Fruit fly (Drosophila melanogaster): Measurements from ENCODE around the gene Atg8a.

The Atg8a gene

dm6 chrX:10762959-10763883 lies 4.9 kb downstream of the Atg8a start:
- TF ChIP-seq noc (tag; optimal IDR thresholded peaks at IDR 0.05): peak; percentile 36

dm6 chrX:10762569-10762958 lies 5.6 kb downstream of the Atg8a start:
- no peak for TF ChIP-seq noc (tag; optimal IDR thresholded peaks at IDR 0.05)

DNA sequence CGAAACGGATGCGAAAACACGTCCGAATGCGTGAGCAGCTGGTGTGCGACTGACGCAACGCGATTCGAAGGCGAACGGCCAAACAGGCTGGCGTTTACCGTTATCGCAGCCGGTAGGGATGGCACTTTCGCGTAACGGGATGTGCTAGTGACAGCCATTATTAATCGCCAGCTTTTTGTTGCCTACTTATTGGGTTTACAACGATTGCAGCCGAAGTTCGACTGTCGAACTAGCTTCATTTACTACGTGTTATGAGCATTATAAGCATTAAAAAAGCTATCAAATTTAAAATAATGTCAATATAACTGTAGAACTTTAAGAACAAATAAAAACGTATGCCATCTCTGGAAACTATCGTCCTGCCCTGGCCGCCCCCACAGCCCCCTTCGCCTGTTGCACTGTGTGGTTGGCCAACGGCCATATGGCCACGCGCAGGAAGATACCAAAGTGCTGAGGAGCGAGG lies 10.5 kb downstream of the Atg8a start, which contains the start of gene Rph:
Gene Rph, minus strand, starts transcription at position 51 of the 463 bp plus-strand sequence.
- no peak for TF ChIP-seq noc (tag; optimal IDR thresholded peaks at IDR 0.05)

DNA sequence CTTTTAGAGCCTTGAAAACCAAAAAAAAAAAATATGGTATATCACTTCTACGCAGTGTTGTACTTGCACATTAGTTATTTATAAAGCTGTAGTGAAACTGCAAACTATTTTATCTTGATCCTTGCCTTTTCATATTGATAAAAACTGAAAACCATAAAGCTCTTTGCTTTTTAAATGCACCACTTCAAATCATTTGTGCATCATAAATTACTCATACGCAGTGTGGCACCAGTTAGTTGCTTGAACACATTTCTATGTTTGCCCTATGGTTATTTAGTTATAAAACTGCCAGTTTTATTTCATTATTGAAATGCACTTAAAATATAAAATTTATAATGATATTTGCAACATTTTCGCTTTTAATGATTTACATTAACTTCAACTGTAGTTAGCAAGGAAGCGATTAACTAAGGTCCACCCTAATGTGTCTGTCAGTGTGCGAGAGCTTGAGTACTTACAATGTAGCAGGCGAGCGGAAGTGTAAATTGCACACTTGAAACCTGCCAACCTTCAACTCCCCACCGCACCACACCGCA lies 12.0 kb downstream of the Atg8a start:
- TF ChIP-seq noc (tag; optimal IDR thresholded peaks at IDR 0.05): no peak

DNA sequence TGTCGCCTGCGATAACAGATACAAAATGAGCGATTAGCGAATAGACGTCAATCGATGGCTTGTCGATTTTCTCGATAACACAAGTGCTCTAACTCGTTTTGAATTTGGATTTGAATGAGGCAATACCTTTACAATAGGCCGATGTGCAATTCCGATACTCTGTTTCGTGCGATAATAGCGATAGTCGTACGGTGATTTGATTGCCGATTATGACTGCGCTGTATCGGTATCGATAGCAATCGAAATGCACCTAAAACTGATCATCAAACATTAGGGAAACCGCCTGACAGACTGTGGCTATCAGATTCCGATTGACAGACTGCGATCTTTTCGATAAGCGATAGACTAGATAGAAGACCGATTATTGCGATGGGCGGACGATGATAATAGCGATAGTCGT lies 16.4 kb downstream of the Atg8a start:
- TF ChIP-seq noc (tag; optimal IDR thresholded peaks at IDR 0.05): no peak

- no peak for TF ChIP-seq noc (tag; optimal IDR thresholded peaks at IDR 0.05)
Observed at dm6 chrX:10750676-10751075, 17.5 kb downstream of the Atg8a start.

dm6 chrX:10748647-10749046 lies 19.5 kb downstream of the Atg8a start:
- no peak for TF ChIP-seq noc (tag; optimal IDR thresholded peaks at IDR 0.05)

dm6 chrX:10745590-10745953 lies 22.6 kb downstream of the Atg8a start:
- TF ChIP-seq noc (tag; optimal IDR thresholded peaks at IDR 0.05): no peak

- TF ChIP-seq noc (tag; optimal IDR thresholded peaks at IDR 0.05): peak; percentile 2
Observed at dm6 chrX:10744773-10745589, 23.2 kb downstream of the Atg8a start, which contains the start of gene stx. Gene stx (minus strand): TSS chrX:10744943.

DNA sequence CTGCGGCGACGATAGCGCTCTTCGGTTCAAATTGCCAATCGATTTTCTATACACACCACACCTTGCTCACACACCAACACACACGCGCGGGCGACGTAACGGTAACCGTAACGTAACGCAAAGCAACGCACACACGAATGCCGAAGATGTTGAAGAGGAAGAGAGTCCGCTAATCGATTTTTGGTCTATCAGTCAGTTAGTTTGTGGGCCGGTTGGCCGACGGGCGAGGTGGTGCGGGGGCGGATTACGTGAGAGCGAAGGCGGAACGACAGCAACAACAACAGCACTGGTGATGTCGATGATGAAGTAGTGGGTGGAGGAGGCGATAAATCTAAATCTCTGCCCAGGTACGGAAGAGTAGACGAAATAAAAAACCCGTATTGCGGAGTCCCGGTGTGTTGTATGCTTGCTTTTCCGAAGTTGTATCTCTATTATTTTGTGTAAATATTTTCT lies 23.8 kb downstream of the Atg8a start, which contains the start of gene ras:
Gene ras, plus strand, starts transcription at position 188 of the 453 bp plus-strand sequence.
- peak; percentile 5 for TF ChIP-seq noc (tag; optimal IDR thresholded peaks at IDR 0.05)

dm6 chrX:10743825-10744224 lies 24.3 kb downstream of the Atg8a start:
- no peak for TF ChIP-seq noc (tag; optimal IDR thresholded peaks at IDR 0.05)

DNA sequence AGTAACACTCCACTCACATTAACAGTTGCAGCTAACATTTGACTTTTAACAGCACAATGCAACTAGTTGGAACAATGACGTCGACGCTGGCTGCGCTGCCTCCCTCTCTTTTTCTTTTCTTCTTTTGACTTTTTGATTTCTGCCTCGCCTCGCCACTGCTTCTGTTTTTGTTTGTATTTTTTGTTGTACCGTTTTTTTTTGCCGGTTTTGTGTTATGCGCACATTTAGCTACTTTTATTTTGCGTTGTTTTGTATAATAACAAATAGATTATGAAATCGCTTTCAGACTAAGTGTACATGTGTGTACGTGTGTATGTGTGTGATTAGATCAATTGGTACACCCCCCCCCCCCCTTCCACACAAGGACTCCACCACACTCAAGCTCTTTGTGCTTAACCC lies 25.6 kb downstream of the Atg8a start:
- TF ChIP-seq noc (tag; optimal IDR thresholded peaks at IDR 0.05): no peak

DNA sequence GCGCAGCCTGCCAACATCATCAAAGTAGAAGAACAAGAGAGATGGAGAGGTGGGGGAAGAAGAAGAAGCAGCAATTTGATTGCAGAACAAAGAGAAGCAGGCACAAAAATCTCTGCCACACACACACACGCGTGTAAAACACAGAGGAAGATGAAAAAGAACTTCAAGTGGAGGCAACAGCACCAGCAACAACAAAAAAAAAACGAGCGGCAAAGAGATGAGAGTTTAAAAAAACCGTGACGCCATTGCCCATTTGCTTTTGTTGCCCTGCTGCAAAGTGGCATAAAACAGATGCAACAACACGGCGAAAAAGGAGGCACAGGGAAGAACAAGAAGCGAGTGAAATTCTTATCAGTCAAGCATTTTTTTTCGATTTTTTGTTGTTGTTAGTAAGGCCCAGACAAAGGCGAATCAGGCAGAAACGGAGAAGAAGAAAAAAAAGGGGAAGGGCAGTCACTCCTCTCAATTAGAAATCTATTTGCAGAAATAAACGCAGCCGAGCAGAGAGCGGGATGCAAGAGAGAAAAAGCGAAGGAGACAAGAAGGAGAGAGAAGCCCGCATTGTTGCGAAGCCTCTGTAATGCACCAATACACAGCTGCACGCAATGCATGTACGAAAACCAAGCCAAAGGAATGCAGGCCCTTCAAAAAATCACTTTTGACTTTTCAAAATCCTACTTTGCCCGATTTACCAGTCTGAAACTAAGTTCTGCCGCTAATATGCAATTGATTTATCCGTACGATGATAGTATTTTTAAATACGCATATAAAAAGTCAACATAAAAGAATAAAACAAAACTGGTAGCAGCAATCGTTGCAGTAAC lies 26.2 kb downstream of the Atg8a start:
- no peak for TF ChIP-seq noc (tag; optimal IDR thresholded peaks at IDR 0.05)

DNA sequence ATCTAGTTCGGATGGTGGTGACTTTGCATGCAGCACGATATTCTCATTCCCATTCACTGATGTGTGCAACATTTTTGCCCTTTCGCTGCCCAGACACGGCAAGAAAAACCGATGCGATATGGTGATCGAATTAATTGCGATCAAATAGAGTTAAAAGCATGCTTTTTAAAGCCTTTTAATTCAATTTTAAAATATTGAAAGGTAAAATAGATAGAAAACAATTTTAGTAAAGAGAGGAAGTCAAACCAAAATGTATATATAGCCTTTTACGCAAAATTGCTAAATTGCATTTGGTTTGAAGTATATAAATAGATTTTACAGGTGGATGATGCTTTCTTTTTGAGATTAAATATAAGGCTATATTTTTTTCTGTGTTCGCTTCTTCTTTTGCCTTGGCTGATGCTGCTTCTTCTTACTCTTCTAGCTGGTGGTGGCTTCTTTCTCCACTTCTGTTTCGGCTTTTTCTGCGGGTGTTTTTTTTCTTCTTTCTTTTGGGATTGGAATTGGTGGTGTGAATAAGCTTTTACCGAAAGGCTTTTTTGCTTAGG lies 27.1 kb downstream of the Atg8a start:
- TF ChIP-seq noc (tag; optimal IDR thresholded peaks at IDR 0.05): no peak

Measured in whole organism, larva.